Worm (Caenorhabditis elegans) whole organism, young adult: ENCODE data around the gene srr-9.
"Not testable (repeated sequence)": the region's sequence is repeated elsewhere in the genome, so short reads cannot be mapped to it uniquely, and the experiment has no call there.

Experiments used
- B0035.1 ChIP-seq: sonication (generic microtip); optimal IDR thresholded peaks from 2 replicates; lab custom pipeline; 2016; ENCODE audit warnings: missing genetic modification characterization, mild to moderate bottlenecking, missing compliant biosample characterization, missing genotype, missing genetic modification reagents
- B0336.3 ChIP-seq: fragments of 200-800 bp; sonication (Bioruptor generic); IDR thresholded peaks from 2 replicates; pipeline ENCODE4 v1.3.6; 2022; ENCODE audit warnings: missing genetic modification characterization, missing compliant biosample characterization
- C06A6.2 ChIP-seq: fragments of 200-800 bp; sonication (Bioruptor generic); conservative IDR thresholded peaks from 2 replicates; pipeline ENCODE4 v1.3.6; 2022; ENCODE audit warnings: missing genetic modification characterization, missing compliant biosample characterization
- F33H1.4 ChIP-seq: fragments of 200-800 bp; sonication (Bioruptor generic); IDR thresholded peaks from 2 replicates; pipeline ENCODE4 v1.3.6; 2022; ENCODE audit warnings: missing genetic modification reagents, missing genetic modification characterization, missing compliant biosample characterization
- T07F8.4 ChIP-seq: sonication (generic microtip); optimal IDR thresholded peaks from 2 replicates; lab custom pipeline; 2016; ENCODE audit warnings: mild to moderate bottlenecking, missing genetic modification characterization, moderate library complexity, missing compliant biosample characterization
- Y53G8AR.9 ChIP-seq: fragments of 200-800 bp; sonication (Bioruptor generic); conservative IDR thresholded peaks from 2 replicates; pipeline ENCODE4 v1.3.6; 2022; ENCODE audit warnings: missing genetic modification reagents, missing genetic modification characterization, missing compliant biosample characterization
- aptf-2 ChIP-seq: fragments of 200-800 bp; sonication (Bioruptor generic); conservative IDR thresholded peaks from 2 replicates; pipeline ENCODE4 v1.3.6; 2022; ENCODE audit warnings: missing genetic modification reagents, missing genetic modification characterization, missing compliant biosample characterization
- ccch-3 ChIP-seq: fragments of 200-800 bp; sonication (Bioruptor generic); optimal IDR thresholded peaks from 2 replicates; lab custom pipeline; 2018; ENCODE audit warnings: mild to moderate bottlenecking, missing genetic modification characterization, missing compliant biosample characterization
- cebp-2 ChIP-seq: fragments of 200-800 bp; sonication (Bioruptor generic); IDR thresholded peaks from 2 replicates; pipeline ENCODE4 v1.3.6; 2022; ENCODE audit warnings: missing genetic modification characterization, missing compliant biosample characterization
- ceh-40 ChIP-seq: fragments of 200-800 bp; sonication (Bioruptor generic); IDR thresholded peaks from 2 replicates; pipeline ENCODE4 v1.3.6; 2022; ENCODE audit warnings: missing genetic modification characterization, missing compliant biosample characterization
- ceh-58 ChIP-seq: fragments of 200-800 bp; sonication (Bioruptor generic); IDR thresholded peaks from 2 replicates; pipeline ENCODE4 v1.3.6; 2022; ENCODE audit warnings: missing genetic modification characterization, missing compliant biosample characterization
- ceh-79 ChIP-seq: sonication (generic microtip); optimal IDR thresholded peaks from 2 replicates; lab custom pipeline; 2017; ENCODE audit warnings: mild to moderate bottlenecking, missing genetic modification characterization, missing compliant biosample characterization
- dpff-1 ChIP-seq: sonication (generic microtip); optimal IDR thresholded peaks from 2 replicates; lab custom pipeline; 2017; ENCODE audit warnings: mild to moderate bottlenecking, missing genetic modification characterization, missing compliant biosample characterization
- egl-18 ChIP-seq: fragments of 200-800 bp; sonication (Bioruptor generic); IDR thresholded peaks from 2 replicates; pipeline ENCODE4 v1.3.6; 2022; ENCODE audit warnings: missing genetic modification reagents, missing genetic modification characterization, missing compliant biosample characterization
- egl-44 ChIP-seq: fragments of 200-800 bp; sonication (Bioruptor generic); IDR thresholded peaks from 2 replicates; pipeline ENCODE4 v1.3.6; 2022; ENCODE audit warnings: missing genetic modification reagents, missing genetic modification characterization, missing compliant biosample characterization
- ekl-4 ChIP-seq: fragments of 200-800 bp; sonication (Bioruptor generic); IDR thresholded peaks from 2 replicates; pipeline ENCODE4 v1.3.6; 2022; ENCODE audit warnings: missing genetic modification reagents, missing genetic modification characterization, missing compliant biosample characterization
- fkh-3 ChIP-seq: sonication (generic microtip); optimal IDR thresholded peaks from 2 replicates; lab custom pipeline; 2016; ENCODE audit warnings: mild to moderate bottlenecking, missing genetic modification characterization, missing compliant biosample characterization
- hlh-12 ChIP-seq: sonication (generic microtip); optimal IDR thresholded peaks from 2 replicates; lab custom pipeline; 2016; ENCODE audit warnings: missing genetic modification characterization, missing compliant biosample characterization
- lin-35 ChIP-seq, 3 experiments: fragments of 150-350 bp in 2 of 3; sonication (generic microtip) in 1 of 3; optimal IDR thresholded peaks; 2 replicates each; lab custom pipeline; 2014 to 2018; ENCODE audit warnings: missing biosample characterization in 3 of 3, missing genetic modification characterization in 3 of 3, missing genetic modification reagents in 3 of 3
- lin-54 ChIP-seq: fragments of 200-800 bp; sonication (Bioruptor generic); optimal IDR thresholded peaks from 2 replicates; lab custom pipeline; 2018; ENCODE audit warnings: mild to moderate bottlenecking, missing genetic modification characterization, missing compliant biosample characterization
- lsl-1 ChIP-seq: fragments of 200-800 bp; sonication (Bioruptor generic); optimal IDR thresholded peaks from 2 replicates; lab custom pipeline; 2018; ENCODE audit warnings: mild to moderate bottlenecking, missing genetic modification characterization, moderate library complexity, missing compliant biosample characterization
- mcd-1 ChIP-seq: fragments of 200-800 bp; sonication (Bioruptor generic); IDR thresholded peaks from 2 replicates; pipeline ENCODE4 v1.3.6; 2022; ENCODE audit warnings: missing genetic modification reagents, missing genetic modification characterization, missing compliant biosample characterization
- mel-28 ChIP-seq: sonication (generic microtip); optimal IDR thresholded peaks from 2 replicates; lab custom pipeline; 2016; ENCODE audit warnings: borderline replicate concordance, mild to moderate bottlenecking, missing genetic modification characterization, missing compliant biosample characterization
- mes-4 ChIP-seq: sonication (generic microtip); optimal IDR thresholded peaks from 2 replicates; lab custom pipeline; 2016; ENCODE audit warnings: missing genotype, missing genetic modification characterization, missing compliant biosample characterization
- mxl-1 ChIP-seq: sonication (generic microtip); optimal IDR thresholded peaks from 2 replicates; lab custom pipeline; 2016; ENCODE audit warnings: missing genetic modification characterization, missing compliant biosample characterization
- nfya-2 ChIP-seq: fragments of 200-800 bp; sonication (Bioruptor generic); IDR thresholded peaks from 2 replicates; pipeline ENCODE4 v1.3.6; 2022; ENCODE audit warnings: missing genetic modification reagents, missing genetic modification characterization, missing compliant biosample characterization
- nhr-179 ChIP-seq: sonication (generic microtip); optimal IDR thresholded peaks from 2 replicates; lab custom pipeline; 2016; ENCODE audit warnings: mild to moderate bottlenecking, missing genetic modification characterization, missing compliant biosample characterization
- pbrm-1 ChIP-seq: fragments of 200-800 bp; sonication (Bioruptor generic); IDR thresholded peaks from 2 replicates; pipeline ENCODE4 v1.3.6; 2022; ENCODE audit warnings: missing genetic modification reagents, missing genetic modification characterization, missing compliant biosample characterization
- pha-4 ChIP-seq: fragments of 150-350 bp; sonication (generic microtip); optimal IDR thresholded peaks from 2 replicates; lab custom pipeline; 2014; ENCODE audit warnings: missing biosample characterization, missing genetic modification reagents, missing genetic modification characterization
- rcor-1 ChIP-seq: fragments of 200-800 bp; sonication (Bioruptor generic); IDR thresholded peaks from 2 replicates; pipeline ENCODE4 v1.3.6; 2022; ENCODE audit warnings: missing genetic modification reagents, missing genetic modification characterization, missing compliant biosample characterization
- rpc-1 ChIP-seq, 2 experiments: fragments of 150-350 bp in 1 of 2; sonication (generic microtip) in 1 of 2; optimal IDR thresholded peaks; 2 replicates each; lab custom pipeline; 2014 to 2018; ENCODE audit warnings: missing biosample characterization in 1 of 2, missing genetic modification characterization in 1 of 2, missing genetic modification reagents in 1 of 2, missing genotype in 1 of 2
- sea-2 ChIP-seq: fragments of 200-800 bp; sonication (Bioruptor generic); IDR thresholded peaks from 2 replicates; pipeline ENCODE4 v1.3.6; 2022; ENCODE audit warnings: missing genetic modification characterization, missing compliant biosample characterization
- snpc-4 ChIP-seq, 5 experiments: fragments of 150-350 bp in 1 of 5; sonication (generic microtip) in 4 of 5; optimal IDR thresholded peaks; 2 replicates each; lab custom pipeline; 2014 to 2018; ENCODE audit warnings: missing genetic modification characterization in 5 of 5, missing biosample characterization in 3 of 5, antibody characterized with exemption in 2 of 5, mild to moderate bottlenecking in 2 of 5, missing compliant biosample characterization in 2 of 5, missing genotype in 2 of 5, moderate library complexity in 2 of 5, missing genetic modification reagents in 1 of 5
- sptf-2 ChIP-seq: fragments of 200-800 bp; sonication (Bioruptor generic); optimal IDR thresholded peaks from 2 replicates; lab custom pipeline; 2018; ENCODE audit warnings: mild to moderate bottlenecking, missing genetic modification characterization, missing compliant biosample characterization
- zfh-2 ChIP-seq: fragments of 200-800 bp; sonication (Bioruptor generic); conservative IDR thresholded peaks from 2 replicates; pipeline ENCODE4 v1.3.6; 2022; ENCODE audit warnings: missing genetic modification reagents, missing genetic modification characterization, missing compliant biosample characterization
- ztf-22 ChIP-seq: fragments of 200-800 bp; sonication (Bioruptor generic); optimal IDR thresholded peaks from 2 replicates; lab custom pipeline; 2018; ENCODE audit warnings: mild to moderate bottlenecking, missing genetic modification characterization, moderate library complexity, missing compliant biosample characterization
- ztf-3 ChIP-seq: fragments of 200-800 bp; sonication (Bioruptor generic); optimal IDR thresholded peaks from 2 replicates; lab custom pipeline; 2018; ENCODE audit warnings: mild to moderate bottlenecking, missing genetic modification characterization, missing compliant biosample characterization

Gene srr-9

ce11 chrV:7696842-7697241, 41.0 kb upstream of the srr-9 start, which contains the start of gene ZK105.3:
Gene ZK105.3 (plus strand): TSS chrV:7697142.
- no peak for TF ChIP-seq aptf-2 (GFP tag; lab: Robert Waterston, UW)
- no peak for TF ChIP-seq dpff-1 (tag; lab: Kevin White, UChicago)
- no peak for TF ChIP-seq ceh-40 (GFP tag; lab: Robert Waterston, UW)
- TF ChIP-seq sptf-2 (GFP tag; lab: Kevin White, UChicago) = no peak
- no peak for TF ChIP-seq egl-18 (GFP tag; lab: Robert Waterston, UW)

- TF ChIP-seq nhr-179 (tag; lab: Kevin White, UChicago); rpc-1 (optimal IDR thresholded peaks at IDR 0.05; lab: Kevin White, UChicago); rpc-1 (tag; optimal IDR thresholded peaks at IDR 0.05; lab: Kevin White, UChicago); pha-4 (tag; lab: Kevin White, UChicago): not testable (repeated sequence)
- TF ChIP-seq, all 124 proteins: peak for 0; not testable (repeated sequence) for 124
Measured at ce11 chrV:7703536-7703935, 34.3 kb upstream of the srr-9 start, which contains the start of gene srsx-40. Gene srsx-40 (minus strand): TSS chrV:7703636.

ce11 chrV:7705316-7705715, 32.5 kb upstream of the srr-9 start, which contains the start of gene srw-3:
Gene srw-3 (plus strand): TSS chrV:7705616.
- TF ChIP-seq lsl-1 (no peak), rcor-1 (no peak), T07F8.4 (tag; lab: Kevin White, UChicago) (no peak), mcd-1 (GFP tag; lab: Robert Waterston, UW) (no peak), mxl-1 (no peak), B0035.1 (tag; lab: Kevin White, UChicago) (no peak), zfh-2 (GFP tag; lab: Robert Waterston, UW) (no peak), F33H1.4 (GFP tag; lab: Robert Waterston, UW) (no peak), pbrm-1 (GFP tag; lab: Robert Waterston, UW) (no peak), mes-4 (no peak), mel-28 (tag; lab: Kevin White, UChicago) (no peak), cebp-2 (no peak), nfya-2 (GFP tag; lab: Robert Waterston, UW) (no peak), egl-44 (GFP tag; lab: Robert Waterston, UW) (no peak), ekl-4 (no peak), snpc-4 (GFP tag; optimal IDR thresholded peaks at IDR 0.05; lab: Kevin White, UChicago) (no peak), snpc-4 (tag; optimal IDR thresholded peaks at IDR 0.05; lab: Kevin White, UChicago) (no peak)

- TF ChIP-seq fkh-3 (tag; lab: Kevin White, UChicago) (no peak), ccch-3 (no peak), sea-2 (GFP tag; lab: Robert Waterston, UW) (no peak), lin-54 (GFP tag; lab: Kevin White, UChicago) (no peak), hlh-12 (tag; lab: Kevin White, UChicago) (no peak), sptf-2 (GFP tag; lab: Kevin White, UChicago) (no peak), C06A6.2 (no peak), B0336.3 (GFP tag; lab: Robert Waterston, UW) (no peak), ekl-4 (no peak), Y53G8AR.9 (GFP tag; lab: Robert Waterston, UW) (no peak), ztf-22 (GFP tag; lab: Kevin White, UChicago) (no peak), ztf-3 (no peak), ceh-58 (GFP tag; lab: Robert Waterston, UW) (no peak), dpff-1 (tag; lab: Kevin White, UChicago) (no peak), lin-35 (GFP tag; optimal IDR thresholded peaks at IDR 0.05; lab: Kevin White, UChicago) (no peak), zfh-2 (GFP tag; lab: Robert Waterston, UW) (no peak), ceh-79 (tag; lab: Kevin White, UChicago) (no peak)
Measured at ce11 chrV:7708525-7708924, 29.3 kb upstream of the srr-9 start, which contains the start of gene ZK105.11. Gene ZK105.11 (minus strand): TSS chrV:7708625.
